Fruit fly (Drosophila melanogaster): ENCODE data around the gene CG31609.

CG31609 gene

dm6 chr2L:9083807-9084206, 13.6 kb upstream of the CG31609 start, which contains the start of gene Toll-4:
TSS of gene Toll-4 (plus strand) at chr2L:9084107.
- TF ChIP-seq CG34406 (GFP tag; optimal IDR thresholded peaks at IDR 0.05) (no peak), achi (GFP tag; optimal IDR thresholded peaks at IDR 0.05) (no peak), dac (GFP tag; optimal IDR thresholded peaks at IDR 0.05) (no peak), topi (GFP tag; optimal IDR thresholded peaks at IDR 0.05) (no peak), cyc (GFP tag; optimal IDR thresholded peaks at IDR 0.05) (no peak), CG3919 (GFP tag; optimal IDR thresholded peaks at IDR 0.05) (no peak), pdm3 (GFP tag; optimal IDR thresholded peaks at IDR 0.05) (no peak), salr (GFP tag; optimal IDR thresholded peaks at IDR 0.05) (no peak), CG11294 (GFP tag; IDR thresholded peaks at IDR 0.05) (no peak), CG6808 (GFP tag; optimal IDR thresholded peaks at IDR 0.05) (no peak), Lpt (GFP tag; optimal IDR thresholded peaks at IDR 0.05) (no peak), CG11902 (GFP tag; optimal IDR thresholded peaks at IDR 0.05) (no peak), Hr4 (GFP tag; optimal IDR thresholded peaks at IDR 0.05) (no peak), OdsH (GFP tag; optimal IDR thresholded peaks at IDR 0.05) (no peak), CG8632 (GFP tag; optimal IDR thresholded peaks at IDR 0.05) (no peak)

dm6 chr2L:9089543-9090088, 7.7 kb upstream of the CG31609 start:
- TF ChIP-seq ss (GFP tag; optimal IDR thresholded peaks at IDR 0.05) (no peak), CG31627 (GFP tag; optimal IDR thresholded peaks at IDR 0.05) (no peak), eg (GFP tag; IDR thresholded peaks at IDR 0.05) (peak; percentile 70; the same call in 1 of the 3 replicates)

- TF ChIP-seq Sox102F (GFP tag; optimal IDR thresholded peaks at IDR 0.05): no peak
- no peak for TF ChIP-seq Blimp-1 (GFP tag; optimal IDR thresholded peaks at IDR 0.05)
- TF ChIP-seq spab (GFP tag; optimal IDR thresholded peaks at IDR 0.05): no peak
- no peak for TF ChIP-seq Sox14 (GFP tag; optimal IDR thresholded peaks at IDR 0.05)
- no peak for TF ChIP-seq Ets21C (GFP tag; optimal IDR thresholded peaks at IDR 0.05)
- no peak for TF ChIP-seq CG32006 (GFP tag; optimal IDR thresholded peaks at IDR 0.05)
- no peak for TF ChIP-seq fd59A (GFP tag; optimal IDR thresholded peaks at IDR 0.05)
- no peak for TF ChIP-seq CG31627 (GFP tag; optimal IDR thresholded peaks at IDR 0.05)
- no peak for TF ChIP-seq CG16779 (tag; optimal IDR thresholded peaks at IDR 0.05)
- no peak for TF ChIP-seq CG15336 (GFP tag; IDR thresholded peaks at IDR 0.05)
- no peak for TF ChIP-seq achi (GFP tag; optimal IDR thresholded peaks at IDR 0.05)
- TF ChIP-seq CG11762 (GFP tag; optimal IDR thresholded peaks at IDR 0.05; ENCODE audit: insufficient read depth): no peak
- no peak for TF ChIP-seq Eip78C (GFP tag)
- no peak for TF ChIP-seq Hr38 (GFP tag; optimal IDR thresholded peaks at IDR 0.05)
- TF ChIP-seq CG1621 (tag; optimal IDR thresholded peaks at IDR 0.05): no peak
- no peak for TF ChIP-seq CG4318 (GFP tag; optimal IDR thresholded peaks at IDR 0.05)
- TF ChIP-seq fd85E (GFP tag; optimal IDR thresholded peaks at IDR 0.05): no peak
- TF ChIP-seq CG8632 (GFP tag; optimal IDR thresholded peaks at IDR 0.05): no peak
Measured at dm6 chr2L:9111514-9111913, 14.2 kb downstream of the CG31609 start, which contains the start of gene Or30a. TSS of gene Or30a (plus strand) at chr2L:9111814.

DNA sequence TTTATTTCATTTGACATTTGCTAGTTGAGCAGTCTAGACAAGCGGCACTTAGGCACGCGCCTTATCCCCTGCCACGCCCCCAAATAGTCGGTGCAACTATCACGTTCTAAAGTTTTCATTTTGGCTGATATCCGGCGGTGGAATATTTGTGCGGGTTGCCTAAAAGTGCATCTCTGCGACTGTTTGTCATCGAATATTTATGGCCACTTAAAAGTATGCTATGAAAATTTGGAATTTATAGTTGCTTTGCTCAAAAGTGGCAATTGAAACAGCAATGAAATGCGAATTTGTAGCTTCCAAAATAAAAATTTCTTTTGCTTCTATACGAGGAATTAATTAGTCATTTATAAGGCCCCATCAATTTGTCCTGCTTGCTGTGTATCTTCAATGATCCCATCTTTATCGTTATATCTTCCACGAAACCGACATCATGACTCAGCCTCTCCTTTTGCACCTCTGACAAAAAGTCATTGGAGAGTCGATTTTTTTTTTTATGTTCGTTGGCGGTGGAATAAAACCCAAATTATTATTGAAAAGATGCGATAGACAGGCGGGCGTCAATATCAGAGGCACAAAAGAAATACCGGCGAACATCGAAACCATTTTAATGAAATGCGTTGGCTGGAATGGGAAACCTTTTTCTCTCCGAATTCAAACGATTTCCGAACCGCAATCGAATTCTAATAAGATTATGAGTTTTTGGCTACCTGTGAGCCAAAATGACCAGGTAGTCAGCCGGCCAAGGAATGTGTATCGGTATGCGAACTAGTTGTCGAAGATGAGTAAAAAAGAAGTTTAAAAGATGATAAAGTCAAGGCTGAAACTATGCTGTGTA, 23.3 kb downstream of the CG31609 start:
- TF ChIP-seq CG11902 (GFP tag; optimal IDR thresholded peaks at IDR 0.05) (no peak), lz (GFP tag; optimal IDR thresholded peaks at IDR 0.05) (no peak), fkh (GFP tag; optimal IDR thresholded peaks at IDR 0.05) (no peak), net (GFP tag; optimal IDR thresholded peaks at IDR 0.05) (no peak), CG6808 (GFP tag; optimal IDR thresholded peaks at IDR 0.05) (no peak), CG31627 (GFP tag; optimal IDR thresholded peaks at IDR 0.05) (no peak)
